Worm (Caenorhabditis elegans) whole organism, mixed stage, embryonic: ENCODE results near the gene T26G10.1.

Experiments
- ceh-43 ChIP-seq: fragments of 200-800 bp; sonication (Bioruptor generic); optimal IDR thresholded peaks from 2 replicates; lab custom pipeline; 2018; ENCODE audit warnings: mild to moderate bottlenecking, missing genetic modification characterization, moderate library complexity, missing compliant biosample characterization
- elt-1 ChIP-seq: sonication (generic microtip); optimal IDR thresholded peaks from 2 replicates; lab custom pipeline; 2017; ENCODE audit warnings: missing genetic modification characterization, mild to moderate bottlenecking, missing compliant biosample characterization, antibody characterized with exemption, moderate library complexity, borderline replicate concordance; ENCODE audit not compliant: insufficient read depth
- snpc-4 ChIP-seq: fragments of 150-350 bp; optimal IDR thresholded peaks from 2 replicates; lab custom pipeline; 2014; ENCODE audit warnings: missing biosample characterization, missing genetic modification characterization
- sptf-1 ChIP-seq: sonication (generic microtip); optimal IDR thresholded peaks from 2 replicates; lab custom pipeline; 2017; ENCODE audit warnings: mild to moderate bottlenecking, missing genetic modification characterization, moderate library complexity, missing compliant biosample characterization
- unc-62 ChIP-seq: fragments of 150-350 bp; optimal IDR thresholded peaks from 2 replicates; lab custom pipeline; 2014; ENCODE audit warnings: missing biosample characterization, missing genetic modification reagents, missing genetic modification characterization

ce11 chrIII:9361228-9361627, 45.2 kb downstream of the T26G10.1 start, which contains the start of gene flp-25:
- no peak for TF ChIP-seq unc-62
- TF ChIP-seq sptf-1 (tag; lab: Kevin White, UChicago): no peak
- TF ChIP-seq ceh-43: no peak
- TF ChIP-seq snpc-4 (tag; lab: Kevin White, UChicago): no peak
- no peak for TF ChIP-seq elt-1 (tag; lab: Kevin White, UChicago)
